Fruit fly (Drosophila melanogaster): ENCODE measurements around the gene Uqcc1.

Gene Uqcc1

dm6 chr3L:6955254-6956229 is 2.4 kb downstream of the Uqcc1 start, which contains the start of the genes CG10077 and CG9948 (continued):
- TF ChIP-seq BEAF-32 (GFP tag; optimal IDR thresholded peaks at IDR 0.05) = peak; percentile 79
- TF ChIP-seq Bdp1 (GFP tag; optimal IDR thresholded peaks at IDR 0.05) = peak; percentile 38
- TF ChIP-seq sima (GFP tag; optimal IDR thresholded peaks at IDR 0.05) = no peak
- peak; percentile 87 for TF ChIP-seq zen (tag; optimal IDR thresholded peaks at IDR 0.05)
- TF ChIP-seq gfzf (GFP tag; optimal IDR thresholded peaks at IDR 0.05) = peak; percentile 71
- TF ChIP-seq CG13287 (GFP tag; IDR thresholded peaks at IDR 0.05; ENCODE audit: partially characterized antibody) = peak; percentile 78
- TF ChIP-seq CG11398 (GFP tag; optimal IDR thresholded peaks at IDR 0.05) = no peak
- peak; percentile 86 for TF ChIP-seq CG12299 (tag; optimal IDR thresholded peaks at IDR 0.05)
- peak; percentile 82 for TF ChIP-seq CG1024 (GFP tag; IDR thresholded peaks at IDR 0.05)
- no peak for TF ChIP-seq disco-r (GFP tag; optimal IDR thresholded peaks at IDR 0.05)
- TF ChIP-seq CG11456 (GFP tag; IDR thresholded peaks at IDR 0.05) = peak; percentile 89
- TF ChIP-seq CG30403 (GFP tag; optimal IDR thresholded peaks at IDR 0.05) = peak; percentile 87
- peak; percentile 44 for TF ChIP-seq crc (GFP tag; optimal IDR thresholded peaks at IDR 0.05)
- peak; percentile 61; the same call in 1 of the 3 replicates for TF ChIP-seq C15 (GFP tag; IDR thresholded peaks at IDR 0.05)
- peak; percentile 29 for TF ChIP-seq da (GFP tag; optimal IDR thresholded peaks at IDR 0.05)
- peak; percentile 65 for TF ChIP-seq CG16863 (GFP tag; optimal IDR thresholded peaks at IDR 0.05)
- peak; percentile 84 for TF ChIP-seq Awh (GFP tag; IDR thresholded peaks at IDR 0.05)
- peak; percentile 76 for TF ChIP-seq nerfin-2 (GFP tag; IDR thresholded peaks at IDR 0.05; ENCODE audit: partially characterized antibody)
- TF ChIP-seq CG6854 (GFP tag; optimal IDR thresholded peaks at IDR 0.05) = peak; percentile 80
- TF ChIP-seq BtbVII (GFP tag; optimal IDR thresholded peaks at IDR 0.05) = peak; percentile 75
- TF ChIP-seq vvl (GFP tag; IDR thresholded peaks at IDR 0.05) = peak; percentile 96
- TF ChIP-seq CG12659 (GFP tag; optimal IDR thresholded peaks at IDR 0.05) = peak; percentile 86
- TF ChIP-seq CG6683 (GFP tag; optimal IDR thresholded peaks at IDR 0.05) = peak; percentile 61
- peak; percentile 59 for TF ChIP-seq CG10274 (GFP tag; optimal IDR thresholded peaks at IDR 0.05)
- TF ChIP-seq CG14710 (tag; optimal IDR thresholded peaks at IDR 0.05) = peak; percentile 89
- peak; percentile 91 for TF ChIP-seq CG17359 (tag; optimal IDR thresholded peaks at IDR 0.05)
- TF ChIP-seq exex (tag; optimal IDR thresholded peaks at IDR 0.05) = no peak
- peak in 1 of 3 experiments; percentile 76 for TF ChIP-seq Stat92E (GFP tag; optimal IDR thresholded peaks at IDR 0.05)
- peak; percentile 100 for TF ChIP-seq grau (tag; optimal IDR thresholded peaks at IDR 0.05)
- peak; percentile 10 for TF ChIP-seq Lhr (GFP tag; optimal IDR thresholded peaks at IDR 0.05)
- TF ChIP-seq rib (GFP tag; IDR thresholded peaks at IDR 0.05) = peak; percentile 62
- TF ChIP-seq CG15269 (tag; optimal IDR thresholded peaks at IDR 0.05) = peak; percentile 93
- TF ChIP-seq cad (GFP tag; optimal IDR thresholded peaks at IDR 0.05) = no peak
- TF ChIP-seq CG2202 (tag; optimal IDR thresholded peaks at IDR 0.05) = peak; percentile 83
- TF ChIP-seq Atf3 (GFP tag; optimal IDR thresholded peaks at IDR 0.05) = peak; percentile 7
- TF ChIP-seq eve (GFP tag; optimal IDR thresholded peaks at IDR 0.05) = no peak
- TF ChIP-seq Drgx (GFP tag; IDR thresholded peaks at IDR 0.05) = peak; percentile 83
- peak; percentile 89 for TF ChIP-seq Dek (tag; optimal IDR thresholded peaks at IDR 0.05)
- TF ChIP-seq cas (GFP tag; IDR thresholded peaks at IDR 0.05) = no peak
- TF ChIP-seq trem (tag; optimal IDR thresholded peaks at IDR 0.05) = peak; percentile 92
- peak; percentile 74; the same call in 1 of the 3 replicates for TF ChIP-seq jigr1 (GFP tag; IDR thresholded peaks at IDR 0.05)
- TF ChIP-seq CG17361 (GFP tag; IDR thresholded peaks at IDR 0.05) = peak; percentile 90
- TF ChIP-seq Nf-YA (GFP tag; IDR thresholded peaks at IDR 0.05) = peak; percentile 80
- peak; percentile 71 for TF ChIP-seq CG2875 (GFP tag; optimal IDR thresholded peaks at IDR 0.05)
- TF ChIP-seq CG32532 (GFP tag; IDR thresholded peaks at IDR 0.05) = peak; percentile 95
- peak; percentile 73 for TF ChIP-seq CG13123 (GFP tag; optimal IDR thresholded peaks at IDR 0.05)
- peak; percentile 88 for TF ChIP-seq ase (GFP tag; IDR thresholded peaks at IDR 0.05)
- peak; percentile 91 for TF ChIP-seq Oli (tag; optimal IDR thresholded peaks at IDR 0.05)
